Worm (Caenorhabditis elegans) whole organism, L3 larva: ENCODE results near the gene F56D3.1.
"Not testable (repeated sequence)": the region's sequence is repeated elsewhere in the genome, so short reads cannot be mapped to it uniquely, and the experiment has no call there.

Experiments
- aly-2 ChIP-seq: fragments of 150-350 bp; optimal IDR thresholded peaks from 2 replicates; lab custom pipeline; 2014; ENCODE audit warnings: missing biosample characterization, missing genetic modification characterization
- ceh-82 ChIP-seq: fragments of 150-350 bp; optimal IDR thresholded peaks from 2 replicates; lab custom pipeline; 2014; ENCODE audit warnings: missing biosample characterization, missing genetic modification characterization
- egl-27 ChIP-seq: sonication (generic microtip); optimal IDR thresholded peaks from 4 replicates; lab custom pipeline; 2017; ENCODE audit warnings: missing biosample characterization, missing genetic modification reagents, missing genetic modification characterization
- elt-3 ChIP-seq, 3 experiments: fragments of 150-350 bp in 1 of 3; sonication (generic microtip) in 2 of 3; optimal IDR thresholded peaks; 2 replicates in 2 of 3; 4 replicates in 1 of 3; lab custom pipeline; 2014 to 2017; ENCODE audit warnings: missing biosample characterization in 3 of 3, missing genetic modification characterization in 3 of 3
- fkh-10 ChIP-seq: sonication (generic microtip); optimal IDR thresholded peaks from 2 replicates; lab custom pipeline; 2017; ENCODE audit warnings: missing biosample characterization, missing genetic modification reagents, missing genetic modification characterization
- lin-15B ChIP-seq: fragments of 150-350 bp; optimal IDR thresholded peaks from 2 replicates; lab custom pipeline; 2014; ENCODE audit warnings: missing biosample characterization, missing genetic modification characterization
- lin-39 ChIP-seq: fragments of 150-350 bp; optimal IDR thresholded peaks from 2 replicates; lab custom pipeline; 2018; ENCODE audit warnings: missing biosample characterization, missing genetic modification reagents, missing genetic modification characterization
- nfya-1 ChIP-seq: sonication (generic microtip); optimal IDR thresholded peaks from 2 replicates; lab custom pipeline; 2017; ENCODE audit warnings: missing genetic modification characterization, mild to moderate bottlenecking, missing compliant biosample characterization, antibody characterized with exemption, moderate library complexity; ENCODE audit not compliant: insufficient read depth
- nhr-23 ChIP-seq: fragments of 150-350 bp; optimal IDR thresholded peaks from 2 replicates; lab custom pipeline; 2014; ENCODE audit warnings: missing biosample characterization, missing genetic modification reagents, missing genetic modification characterization
- nhr-28 ChIP-seq: fragments of 150-350 bp; optimal IDR thresholded peaks from 2 replicates; lab custom pipeline; 2014; ENCODE audit warnings: missing biosample characterization, missing genetic modification characterization
- ztf-11 ChIP-seq: fragments of 150-350 bp; optimal IDR thresholded peaks from 2 replicates; lab custom pipeline; 2014; ENCODE audit warnings: missing biosample characterization, missing genetic modification characterization

- not testable (repeated sequence) for TF ChIP-seq ceh-82; nfya-1; elt-3 (tag; optimal IDR thresholded peaks at IDR 0.05; lab: Kevin White, UChicago); nhr-23; lin-39 (tag; lab: Kevin White, UChicago); fkh-10 (GFP tag; lab: Kevin White, UChicago); ztf-11 (tag; lab: Kevin White, UChicago); nhr-28 (tag; lab: Kevin White, UChicago); lin-15B; egl-27 (tag; lab: Kevin White, UChicago); aly-2
Measured at ce11 chrII:4168404-4168803, 22.3 kb downstream of the F56D3.1 start, which contains the start of gene R03H10.4.
